Fruit fly (Drosophila melanogaster) whole organism, wandering third instar larva: ENCODE results near the gene CG7945.
A peak's percentile ranks its signal among the peaks of the same experiment; 100 is the strongest.

Source experiments
- Abd-B ChIP-seq: fragments of >200 bp; optimal IDR thresholded peaks from 2 replicates; lab custom pipeline; 2017; ENCODE audit warnings: missing biosample characterization, missing genetic modification characterization
- CG32264 ChIP-seq: fragments of 200-800 bp; sonication (Bioruptor generic); optimal IDR thresholded peaks from 2 replicates; lab custom pipeline; 2016; ENCODE audit warnings: missing biosample characterization, missing genetic modification characterization
- CG9705 ChIP-seq: fragments of 200-800 bp; sonication (Bioruptor generic); optimal IDR thresholded peaks from 2 replicates; lab custom pipeline; 2018; ENCODE audit warnings: missing biosample characterization, mild to moderate bottlenecking, missing genetic modification characterization
- CrebA ChIP-seq: fragments of 200-800 bp; sonication (Bioruptor generic); optimal IDR thresholded peaks from 2 replicates; lab custom pipeline; 2016; ENCODE audit warnings: missing biosample characterization, mild to moderate bottlenecking, missing genetic modification characterization, borderline replicate concordance
- Dfd ChIP-seq: fragments of >200 bp; optimal IDR thresholded peaks from 2 replicates; lab custom pipeline; 2017; ENCODE audit warnings: missing biosample characterization, missing genetic modification characterization
- Dif ChIP-seq: fragments of 200-275, 200-300 bp; sonication (Bioruptor generic); optimal IDR thresholded peaks from 2 replicates; lab custom pipeline; 2018; ENCODE audit warnings: missing biosample characterization, missing genetic modification characterization; ENCODE audit not compliant: partially characterized antibody
- GATAd ChIP-seq: sonication (Bioruptor generic); optimal IDR thresholded peaks from 2 replicates; lab custom pipeline; 2016; ENCODE audit warnings: missing biosample characterization, missing genetic modification characterization
- HLH106 ChIP-seq: fragments of 200-800 bp; optimal IDR thresholded peaks from 3 replicates; lab custom pipeline; 2019; ENCODE audit warnings: missing biosample characterization, mild to moderate bottlenecking, missing genetic modification characterization, moderate library complexity
- Hnf4 ChIP-seq: fragments of 200-800 bp; sonication (Bioruptor generic); optimal IDR thresholded peaks from 2 replicates; lab custom pipeline; 2016; ENCODE audit warnings: missing biosample characterization, mild to moderate bottlenecking, missing genetic modification characterization
- Hr78 ChIP-seq: fragments of >200 bp; optimal IDR thresholded peaks from 2 replicates; lab custom pipeline; 2017; ENCODE audit warnings: missing biosample characterization, missing genetic modification characterization
- Hr83 ChIP-seq: fragments of 200-300 bp; sonication (Bioruptor generic); optimal IDR thresholded peaks from 2 replicates; lab custom pipeline; 2016; ENCODE audit warnings: missing biosample characterization, mild to moderate bottlenecking, missing genetic modification characterization, moderate library complexity; ENCODE audit not compliant: poor library complexity, severe bottlenecking
- Jra ChIP-seq: sonication (Bioruptor generic); optimal IDR thresholded peaks from 2 replicates; lab custom pipeline; 2016; ENCODE audit warnings: missing biosample characterization, missing genetic modification characterization
- Mio ChIP-seq: sonication (Bioruptor generic); optimal IDR thresholded peaks from 2 replicates; lab custom pipeline; 2016; ENCODE audit warnings: missing biosample characterization, missing genetic modification characterization
- Myc ChIP-seq: fragments of >200 bp; optimal IDR thresholded peaks from 2 replicates; lab custom pipeline; 2017
- N ChIP-seq: fragments of >200 bp; optimal IDR thresholded peaks from 2 replicates; lab custom pipeline; 2018; ENCODE audit warnings: missing biosample characterization, missing external identifiers, missing genetic modification characterization
- OdsH ChIP-seq: fragments of 200-800 bp; sonication (Bioruptor generic); optimal IDR thresholded peaks from 2 replicates; lab custom pipeline; 2016; ENCODE audit warnings: missing biosample characterization, mild to moderate bottlenecking, missing genetic modification characterization
- Rel ChIP-seq, 2 experiments: fragments of 200-800 bp; sonication (Bioruptor generic) in 1 of 2; optimal IDR thresholded peaks; 2 replicates in 1 of 2; 3 replicates in 1 of 2; lab custom pipeline; 2016 to 2019; ENCODE audit warnings: mild to moderate bottlenecking in 2 of 2, missing biosample characterization in 2 of 2, missing genetic modification characterization in 2 of 2, moderate library complexity in 1 of 2
- Sp1 ChIP-seq: fragments of 200-800 bp; sonication (Bioruptor generic); optimal IDR thresholded peaks from 3 replicates; lab custom pipeline; 2019; ENCODE audit warnings: missing biosample characterization, mild to moderate bottlenecking, missing genetic modification characterization, moderate library complexity
- Vsx2 ChIP-seq: fragments of 200-300, 225-300 bp; sonication (Bioruptor generic); optimal IDR thresholded peaks from 2 replicates; lab custom pipeline; 2018; ENCODE audit warnings: missing biosample characterization, missing genetic modification characterization; ENCODE audit not compliant: partially characterized antibody
- br ChIP-seq: fragments of 200-800 bp; sonication (Bioruptor generic); optimal IDR thresholded peaks from 2 replicates; lab custom pipeline; 2016; ENCODE audit warnings: missing biosample characterization, missing genetic modification characterization
- brk ChIP-seq: fragments of 200-800 bp; sonication (Bioruptor generic); optimal IDR thresholded peaks from 2 replicates; lab custom pipeline; 2016; ENCODE audit warnings: missing biosample characterization, mild to moderate bottlenecking, missing genetic modification characterization
- dl ChIP-seq, 2 experiments: fragments of 175-275, 200-275 bp in 1 of 2; fragments of 200-275 bp in 1 of 2; sonication (Bioruptor generic); optimal IDR thresholded peaks; lab custom pipeline; 2018; ENCODE audit warnings: mild to moderate bottlenecking in 2 of 2, missing biosample characterization in 2 of 2, missing genetic modification characterization in 2 of 2, moderate library complexity in 2 of 2; ENCODE audit not compliant: partially characterized antibody in 2 of 2, insufficient read depth in 1 of 2
- dmrt93B ChIP-seq: fragments of 200-800 bp; sonication (Bioruptor generic); optimal IDR thresholded peaks from 2 replicates; lab custom pipeline; 2018; ENCODE audit warnings: missing biosample characterization, mild to moderate bottlenecking, missing genetic modification characterization
- dsf ChIP-seq: sonication (Bioruptor generic); optimal IDR thresholded peaks from 2 replicates; lab custom pipeline; 2016; ENCODE audit warnings: missing biosample characterization, missing genetic modification characterization, borderline replicate concordance
- ey ChIP-seq: fragments of 200-800 bp; sonication (Bioruptor generic); optimal IDR thresholded peaks from 2 replicates; lab custom pipeline; 2016; ENCODE audit warnings: missing biosample characterization, missing genetic modification characterization
- foxo ChIP-seq, 2 experiments: fragments of 200-800 bp; sonication (Bioruptor generic); optimal IDR thresholded peaks; 2 replicates in 1 of 2; 3 replicates in 1 of 2; lab custom pipeline; 2016 to 2017; ENCODE audit warnings: missing biosample characterization in 2 of 2, missing genetic modification characterization in 2 of 2
- fru ChIP-seq: fragments of 200-800 bp; sonication (Bioruptor generic); optimal IDR thresholded peaks from 3 replicates; lab custom pipeline; 2016; ENCODE audit warnings: missing biosample characterization, mild to moderate bottlenecking, missing genetic modification characterization
- h ChIP-seq: fragments of 200-800 bp; sonication (Bioruptor generic); optimal IDR thresholded peaks from 3 replicates; lab custom pipeline; 2016; ENCODE audit warnings: missing biosample characterization, mild to moderate bottlenecking, missing genetic modification characterization
- jim ChIP-seq: fragments of 175-275, 200-325 bp; sonication (Bioruptor generic); optimal IDR thresholded peaks from 2 replicates; lab custom pipeline; 2016; ENCODE audit warnings: missing biosample characterization, mild to moderate bottlenecking, missing genetic modification characterization
- lola ChIP-seq: fragments of >200 bp; optimal IDR thresholded peaks from 2 replicates; lab custom pipeline; 2017; ENCODE audit warnings: missing biosample characterization, missing genetic modification characterization
- pan ChIP-seq: fragments of >200 bp; optimal IDR thresholded peaks from 2 replicates; lab custom pipeline; 2017
- psq ChIP-seq: fragments of 200-800 bp; sonication (Bioruptor generic); optimal IDR thresholded peaks from 3 replicates; lab custom pipeline; 2017; ENCODE audit warnings: missing biosample characterization, mild to moderate bottlenecking, missing genetic modification characterization, moderate library complexity
- rgr ChIP-seq: fragments of 200-800 bp; sonication (Bioruptor generic); optimal IDR thresholded peaks from 3 replicates; lab custom pipeline; 2016; ENCODE audit warnings: missing biosample characterization, mild to moderate bottlenecking, missing genetic modification characterization
- sage ChIP-seq: fragments of 200-800 bp; sonication (Bioruptor generic); optimal IDR thresholded peaks from 2 replicates; lab custom pipeline; 2016; ENCODE audit warnings: missing biosample characterization, mild to moderate bottlenecking, missing genetic modification characterization
- sv ChIP-seq: fragments of 200-800 bp; sonication (Bioruptor generic); optimal IDR thresholded peaks from 3 replicates; lab custom pipeline; 2016; ENCODE audit warnings: missing biosample characterization, missing genetic modification characterization
- tai ChIP-seq: sonication (Bioruptor generic); optimal IDR thresholded peaks from 2 replicates; lab custom pipeline; 2016; ENCODE audit warnings: missing biosample characterization, missing genetic modification characterization
- usp ChIP-seq: fragments of >200 bp; optimal IDR thresholded peaks from 2 replicates; lab custom pipeline; 2017; ENCODE audit warnings: missing biosample characterization, missing genetic modification characterization
- woc ChIP-seq: sonication (Bioruptor generic); optimal IDR thresholded peaks from 2 replicates; lab custom pipeline; 2016; ENCODE audit warnings: missing biosample characterization, mild to moderate bottlenecking, missing genetic modification characterization

Gene CG7945

dm6 chr3L:15513264-15513663 lies 10.7 kb downstream of the CG7945 start:
- TF ChIP-seq GATAd (GFP tag; lab: Kevin White, UChicago) (no peak), jim (GFP tag; lab: Kevin White, UChicago) (no peak), sv (GFP tag; lab: Kevin White, UChicago) (no peak), CrebA (GFP tag; lab: Kevin White, UChicago) (no peak), Hnf4 (GFP tag; lab: Kevin White, UChicago) (no peak), Dfd (no peak), rgr (no peak), Mio (GFP tag; lab: Kevin White, UChicago) (no peak), Dif (GFP tag; lab: Kevin White, UChicago) (no peak), Vsx2 (GFP tag; lab: Kevin White, UChicago) (no peak), Myc (no peak), ey (GFP tag; lab: Kevin White, UChicago) (no peak), usp (GFP tag; lab: Kevin White, UChicago) (no peak), foxo (GFP tag; optimal IDR thresholded peaks at IDR 0.05; lab: Kevin White, UChicago) (no peak), dl (GFP tag; optimal IDR thresholded peaks at IDR 0.05; lab: Kevin White, UChicago; ENCODE audit: insufficient read depth in 1 of 2, partially characterized antibody in 2 of 2) (no peak), pan (lab: Kevin White, UChicago) (no peak)
- TF ChIP-seq, all 38 proteins: peak for 0

DNA sequence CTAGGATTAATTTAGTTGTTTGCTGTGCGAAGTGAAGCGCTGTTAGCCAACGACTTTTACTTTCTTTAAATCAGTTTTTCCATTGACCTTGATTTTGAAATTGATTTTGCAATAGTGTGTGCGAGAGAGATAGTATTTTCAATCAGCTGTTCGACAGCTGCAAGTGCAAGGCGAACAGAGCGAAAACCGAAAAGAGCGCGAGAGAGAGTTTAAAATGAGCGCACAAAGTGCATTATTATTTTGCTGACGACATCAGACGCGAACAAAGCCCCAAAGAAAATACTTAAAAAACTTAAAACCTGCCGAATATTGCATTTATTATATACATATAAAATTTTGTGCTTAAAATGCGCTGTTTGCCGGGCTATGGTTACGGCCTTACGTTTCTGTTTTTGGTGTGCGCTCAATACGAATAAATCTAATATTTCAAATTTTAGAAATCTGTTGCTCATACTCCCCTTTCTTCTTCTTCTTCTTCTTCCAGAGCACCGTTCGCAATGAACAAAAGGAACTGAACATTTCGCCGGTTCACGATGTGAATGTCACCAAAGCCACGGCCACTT lies 12.2 kb downstream of the CG7945 start:
- TF ChIP-seq dl (GFP tag; optimal IDR thresholded peaks at IDR 0.05; lab: Kevin White, UChicago; ENCODE audit: insufficient read depth in 1 of 2, partially characterized antibody in 2 of 2) = peak; percentile 44 to 66
- TF ChIP-seq dmrt93B (GFP tag; lab: Kevin White, UChicago) = no peak
- TF ChIP-seq foxo (GFP tag; optimal IDR thresholded peaks at IDR 0.05; lab: Kevin White, UChicago) = no peak
- no peak for TF ChIP-seq Abd-B (GFP tag; lab: Kevin White, UChicago)
- no peak for TF ChIP-seq Mio (GFP tag; lab: Kevin White, UChicago)
- peak; percentile 57 for TF ChIP-seq Dif (GFP tag; lab: Kevin White, UChicago)
- peak; percentile 49 for TF ChIP-seq brk
- TF ChIP-seq Hr83 = no peak
- TF ChIP-seq Vsx2 (GFP tag; lab: Kevin White, UChicago) = no peak
- TF ChIP-seq h (GFP tag; lab: Kevin White, UChicago) = no peak
- TF ChIP-seq OdsH (GFP tag; lab: Kevin White, UChicago) = no peak
- TF ChIP-seq Dfd = no peak
- no peak for TF ChIP-seq jim (GFP tag; lab: Kevin White, UChicago)
- no peak for TF ChIP-seq psq (GFP tag; lab: Kevin White, UChicago)
- peak; percentile 18 for TF ChIP-seq sage
- TF ChIP-seq Myc = no peak
- no peak for TF ChIP-seq HLH106 (tag; lab: Kevin White, UChicago)
- TF ChIP-seq woc (GFP tag; lab: Kevin White, UChicago) = no peak
- no peak for TF ChIP-seq CG32264 (GFP tag; lab: Kevin White, UChicago)
- no peak for TF ChIP-seq Jra (GFP tag; lab: Kevin White, UChicago)
- TF ChIP-seq rgr = peak; percentile 11
- no peak for TF ChIP-seq lola (GFP tag; lab: Kevin White, UChicago)
- TF ChIP-seq tai (GFP tag; lab: Kevin White, UChicago) = no peak
- no peak for TF ChIP-seq Hr78 (GFP tag; lab: Kevin White, UChicago)
- no peak for TF ChIP-seq usp (GFP tag; lab: Kevin White, UChicago)
- no peak for TF ChIP-seq sv (GFP tag; lab: Kevin White, UChicago)
- no peak for TF ChIP-seq pan (lab: Kevin White, UChicago)
- TF ChIP-seq ey (GFP tag; lab: Kevin White, UChicago) = no peak
- no peak for TF ChIP-seq N (GFP tag; lab: Kevin White, UChicago)
- TF ChIP-seq br = no peak
- TF ChIP-seq fru (GFP tag; lab: Kevin White, UChicago) = no peak
- no peak for TF ChIP-seq GATAd (GFP tag; lab: Kevin White, UChicago)
- TF ChIP-seq Rel (GFP tag; optimal IDR thresholded peaks at IDR 0.05; lab: Kevin White, UChicago) = no peak
- TF ChIP-seq Rel (tag; optimal IDR thresholded peaks at IDR 0.05; lab: Kevin White, UChicago) = peak; percentile 2
- no peak for TF ChIP-seq Hnf4 (GFP tag; lab: Kevin White, UChicago)
- TF ChIP-seq dsf = no peak
- no peak for TF ChIP-seq Sp1 (GFP tag; lab: Kevin White, UChicago)
- no peak for TF ChIP-seq CG9705 (GFP tag; lab: Kevin White, UChicago)
- no peak for TF ChIP-seq CrebA (GFP tag; lab: Kevin White, UChicago)
- TF ChIP-seq, all 38 proteins: peak for 6
